Worm (Caenorhabditis elegans): ENCODE measurements around the gene srh-201.

ce11 chrV:8966086-8966485 lies 47.6 kb downstream of the srh-201 start, which contains the start of gene nhr-219:
- TF ChIP-seq egl-44 (GFP tag; IDR thresholded peaks at IDR 0.05) (no peak), ceh-79 (tag; optimal IDR thresholded peaks at IDR 0.05) (no peak), ets-4 (GFP tag; optimal IDR thresholded peaks at IDR 0.05) (no peak), lin-26 (GFP tag; IDR thresholded peaks at IDR 0.05) (no peak), madf-6 (GFP tag; IDR thresholded peaks at IDR 0.05) (no peak), B0019.2 (GFP tag; conservative IDR thresholded peaks at IDR 0.05) (no peak), F49E8.2 (tag; optimal IDR thresholded peaks at IDR 0.05; ENCODE audit: insufficient read depth) (no peak)

Measured in whole organism, young adult.